Fruit fly (Drosophila melanogaster) whole organism, wandering third instar larva: Measurements from ENCODE around the gene cu.

Experiments used
- Abd-B ChIP-seq: fragments of >200 bp; optimal IDR thresholded peaks from 2 replicates; lab custom pipeline; 2017; ENCODE audit warnings: missing biosample characterization, missing genetic modification characterization
- CG32264 ChIP-seq: fragments of 200-800 bp; sonication (Bioruptor generic); optimal IDR thresholded peaks from 2 replicates; lab custom pipeline; 2016; ENCODE audit warnings: missing biosample characterization, missing genetic modification characterization
- CG9705 ChIP-seq: fragments of 200-800 bp; sonication (Bioruptor generic); optimal IDR thresholded peaks from 2 replicates; lab custom pipeline; 2018; ENCODE audit warnings: missing biosample characterization, mild to moderate bottlenecking, missing genetic modification characterization
- CrebA ChIP-seq: fragments of 200-800 bp; sonication (Bioruptor generic); optimal IDR thresholded peaks from 2 replicates; lab custom pipeline; 2016; ENCODE audit warnings: missing biosample characterization, mild to moderate bottlenecking, missing genetic modification characterization, borderline replicate concordance
- Dfd ChIP-seq: fragments of >200 bp; optimal IDR thresholded peaks from 2 replicates; lab custom pipeline; 2017; ENCODE audit warnings: missing biosample characterization, missing genetic modification characterization
- Dif ChIP-seq: fragments of 200-275, 200-300 bp; sonication (Bioruptor generic); optimal IDR thresholded peaks from 2 replicates; lab custom pipeline; 2018; ENCODE audit warnings: missing biosample characterization, missing genetic modification characterization; ENCODE audit not compliant: partially characterized antibody
- GATAd ChIP-seq: sonication (Bioruptor generic); optimal IDR thresholded peaks from 2 replicates; lab custom pipeline; 2016; ENCODE audit warnings: missing biosample characterization, missing genetic modification characterization
- HLH106 ChIP-seq: fragments of 200-800 bp; optimal IDR thresholded peaks from 3 replicates; lab custom pipeline; 2019; ENCODE audit warnings: missing biosample characterization, mild to moderate bottlenecking, missing genetic modification characterization, moderate library complexity
- Hnf4 ChIP-seq: fragments of 200-800 bp; sonication (Bioruptor generic); optimal IDR thresholded peaks from 2 replicates; lab custom pipeline; 2016; ENCODE audit warnings: missing biosample characterization, mild to moderate bottlenecking, missing genetic modification characterization
- Hr78 ChIP-seq: fragments of >200 bp; optimal IDR thresholded peaks from 2 replicates; lab custom pipeline; 2017; ENCODE audit warnings: missing biosample characterization, missing genetic modification characterization
- Hr83 ChIP-seq: fragments of 200-300 bp; sonication (Bioruptor generic); optimal IDR thresholded peaks from 2 replicates; lab custom pipeline; 2016; ENCODE audit warnings: missing biosample characterization, mild to moderate bottlenecking, missing genetic modification characterization, moderate library complexity; ENCODE audit not compliant: poor library complexity, severe bottlenecking
- Jra ChIP-seq: sonication (Bioruptor generic); optimal IDR thresholded peaks from 2 replicates; lab custom pipeline; 2016; ENCODE audit warnings: missing biosample characterization, missing genetic modification characterization
- Mio ChIP-seq: sonication (Bioruptor generic); optimal IDR thresholded peaks from 2 replicates; lab custom pipeline; 2016; ENCODE audit warnings: missing biosample characterization, missing genetic modification characterization
- Myc ChIP-seq: fragments of >200 bp; optimal IDR thresholded peaks from 2 replicates; lab custom pipeline; 2017
- N ChIP-seq: fragments of >200 bp; optimal IDR thresholded peaks from 2 replicates; lab custom pipeline; 2018; ENCODE audit warnings: missing biosample characterization, missing external identifiers, missing genetic modification characterization
- OdsH ChIP-seq: fragments of 200-800 bp; sonication (Bioruptor generic); optimal IDR thresholded peaks from 2 replicates; lab custom pipeline; 2016; ENCODE audit warnings: missing biosample characterization, mild to moderate bottlenecking, missing genetic modification characterization
- Rel ChIP-seq, 2 experiments: fragments of 200-800 bp; sonication (Bioruptor generic) in 1 of 2; optimal IDR thresholded peaks; 2 replicates in 1 of 2; 3 replicates in 1 of 2; lab custom pipeline; 2016 to 2019; ENCODE audit warnings: mild to moderate bottlenecking in 2 of 2, missing biosample characterization in 2 of 2, missing genetic modification characterization in 2 of 2, moderate library complexity in 1 of 2
- Sp1 ChIP-seq: fragments of 200-800 bp; sonication (Bioruptor generic); optimal IDR thresholded peaks from 3 replicates; lab custom pipeline; 2019; ENCODE audit warnings: missing biosample characterization, mild to moderate bottlenecking, missing genetic modification characterization, moderate library complexity
- Vsx2 ChIP-seq: fragments of 200-300, 225-300 bp; sonication (Bioruptor generic); optimal IDR thresholded peaks from 2 replicates; lab custom pipeline; 2018; ENCODE audit warnings: missing biosample characterization, missing genetic modification characterization; ENCODE audit not compliant: partially characterized antibody
- br ChIP-seq: fragments of 200-800 bp; sonication (Bioruptor generic); optimal IDR thresholded peaks from 2 replicates; lab custom pipeline; 2016; ENCODE audit warnings: missing biosample characterization, missing genetic modification characterization
- brk ChIP-seq: fragments of 200-800 bp; sonication (Bioruptor generic); optimal IDR thresholded peaks from 2 replicates; lab custom pipeline; 2016; ENCODE audit warnings: missing biosample characterization, mild to moderate bottlenecking, missing genetic modification characterization
- dl ChIP-seq, 2 experiments: fragments of 175-275, 200-275 bp in 1 of 2; fragments of 200-275 bp in 1 of 2; sonication (Bioruptor generic); optimal IDR thresholded peaks; lab custom pipeline; 2018; ENCODE audit warnings: mild to moderate bottlenecking in 2 of 2, missing biosample characterization in 2 of 2, missing genetic modification characterization in 2 of 2, moderate library complexity in 2 of 2; ENCODE audit not compliant: partially characterized antibody in 2 of 2, insufficient read depth in 1 of 2
- dmrt93B ChIP-seq: fragments of 200-800 bp; sonication (Bioruptor generic); optimal IDR thresholded peaks from 2 replicates; lab custom pipeline; 2018; ENCODE audit warnings: missing biosample characterization, mild to moderate bottlenecking, missing genetic modification characterization
- ey ChIP-seq: fragments of 200-800 bp; sonication (Bioruptor generic); optimal IDR thresholded peaks from 2 replicates; lab custom pipeline; 2016; ENCODE audit warnings: missing biosample characterization, missing genetic modification characterization
- foxo ChIP-seq, 2 experiments: fragments of 200-800 bp; sonication (Bioruptor generic); optimal IDR thresholded peaks; 2 replicates in 1 of 2; 3 replicates in 1 of 2; lab custom pipeline; 2016 to 2017; ENCODE audit warnings: missing biosample characterization in 2 of 2, missing genetic modification characterization in 2 of 2
- fru ChIP-seq: fragments of 200-800 bp; sonication (Bioruptor generic); optimal IDR thresholded peaks from 3 replicates; lab custom pipeline; 2016; ENCODE audit warnings: missing biosample characterization, mild to moderate bottlenecking, missing genetic modification characterization
- h ChIP-seq: fragments of 200-800 bp; sonication (Bioruptor generic); optimal IDR thresholded peaks from 3 replicates; lab custom pipeline; 2016; ENCODE audit warnings: missing biosample characterization, mild to moderate bottlenecking, missing genetic modification characterization
- jim ChIP-seq: fragments of 175-275, 200-325 bp; sonication (Bioruptor generic); optimal IDR thresholded peaks from 2 replicates; lab custom pipeline; 2016; ENCODE audit warnings: missing biosample characterization, mild to moderate bottlenecking, missing genetic modification characterization
- lola ChIP-seq: fragments of >200 bp; optimal IDR thresholded peaks from 2 replicates; lab custom pipeline; 2017; ENCODE audit warnings: missing biosample characterization, missing genetic modification characterization
- psq ChIP-seq: fragments of 200-800 bp; sonication (Bioruptor generic); optimal IDR thresholded peaks from 3 replicates; lab custom pipeline; 2017; ENCODE audit warnings: missing biosample characterization, mild to moderate bottlenecking, missing genetic modification characterization, moderate library complexity
- rgr ChIP-seq: fragments of 200-800 bp; sonication (Bioruptor generic); optimal IDR thresholded peaks from 3 replicates; lab custom pipeline; 2016; ENCODE audit warnings: missing biosample characterization, mild to moderate bottlenecking, missing genetic modification characterization
- sage ChIP-seq: fragments of 200-800 bp; sonication (Bioruptor generic); optimal IDR thresholded peaks from 2 replicates; lab custom pipeline; 2016; ENCODE audit warnings: missing biosample characterization, mild to moderate bottlenecking, missing genetic modification characterization
- sv ChIP-seq: fragments of 200-800 bp; sonication (Bioruptor generic); optimal IDR thresholded peaks from 3 replicates; lab custom pipeline; 2016; ENCODE audit warnings: missing biosample characterization, missing genetic modification characterization
- tai ChIP-seq: sonication (Bioruptor generic); optimal IDR thresholded peaks from 2 replicates; lab custom pipeline; 2016; ENCODE audit warnings: missing biosample characterization, missing genetic modification characterization
- usp ChIP-seq: fragments of >200 bp; optimal IDR thresholded peaks from 2 replicates; lab custom pipeline; 2017; ENCODE audit warnings: missing biosample characterization, missing genetic modification characterization
- woc ChIP-seq: sonication (Bioruptor generic); optimal IDR thresholded peaks from 2 replicates; lab custom pipeline; 2016; ENCODE audit warnings: missing biosample characterization, mild to moderate bottlenecking, missing genetic modification characterization

cu gene

dm6 chr3R:11197389-11197716, at the start of gene cu:
Gene cu, plus strand, starts transcription at chr3R:11197592.
- TF ChIP-seq sage (GFP tag; lab: Kevin White, UChicago) (no peak), Dif (GFP tag; lab: Kevin White, UChicago) (peak; percentile 62), Dfd (GFP tag; lab: Kevin White, UChicago) (no peak), CG9705 (GFP tag; lab: Kevin White, UChicago) (no peak), HLH106 (tag; lab: Kevin White, UChicago) (no peak), Jra (GFP tag; lab: Kevin White, UChicago) (peak; percentile 86), Vsx2 (GFP tag; lab: Kevin White, UChicago) (peak; percentile 12), CrebA (GFP tag; lab: Kevin White, UChicago) (no peak), Rel (GFP tag; optimal IDR thresholded peaks at IDR 0.05; lab: Kevin White, UChicago) (no peak), Rel (tag; optimal IDR thresholded peaks at IDR 0.05; lab: Kevin White, UChicago) (no peak), CG32264 (GFP tag; lab: Kevin White, UChicago) (no peak), dl (GFP tag; optimal IDR thresholded peaks at IDR 0.05; lab: Kevin White, UChicago; ENCODE audit: insufficient read depth in 1 of 2, partially characterized antibody in 2 of 2) (peak; percentile 76 to 82), jim (GFP tag; lab: Kevin White, UChicago) (no peak), br (GFP tag; lab: Kevin White, UChicago) (no peak), Abd-B (no peak), sv (GFP tag; lab: Kevin White, UChicago) (peak; percentile 32), brk (GFP tag; lab: Kevin White, UChicago) (peak; percentile 60)

DNA sequence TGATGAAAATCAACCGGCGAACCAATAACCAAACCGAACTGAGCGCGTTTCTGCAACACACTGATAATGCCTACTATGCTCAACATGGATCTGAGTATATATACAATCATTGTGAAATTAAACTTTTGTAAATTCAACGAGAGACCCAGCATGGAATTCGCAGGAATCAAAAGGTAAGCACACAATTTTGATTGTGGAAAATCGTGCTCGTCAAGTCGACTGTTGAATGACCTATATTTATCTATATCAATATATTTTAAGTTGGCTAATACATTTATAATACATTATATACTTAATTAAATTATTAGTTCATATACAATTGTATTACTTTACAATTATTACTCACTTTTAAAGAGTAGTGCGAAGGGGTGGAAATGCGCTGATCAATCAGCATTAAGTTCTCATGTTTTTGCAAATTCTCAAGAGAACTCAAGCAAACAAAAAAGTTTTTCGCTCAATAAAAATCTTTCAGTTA, 43.6 kb upstream of the cu start, which contains the start of gene Ugt302K1:
Gene Ugt302K1, minus strand, starts transcription at position 51 of the 475 bp plus-strand sequence.
- TF ChIP-seq Rel (GFP tag; optimal IDR thresholded peaks at IDR 0.05; lab: Kevin White, UChicago) (peak; percentile 46), Rel (tag; optimal IDR thresholded peaks at IDR 0.05; lab: Kevin White, UChicago) (no peak), rgr (GFP tag; lab: Kevin White, UChicago) (peak; percentile 63), jim (GFP tag; lab: Kevin White, UChicago) (no peak), psq (GFP tag; lab: Kevin White, UChicago) (peak; percentile 40), CG9705 (GFP tag; lab: Kevin White, UChicago) (no peak), woc (GFP tag; lab: Kevin White, UChicago) (peak; percentile 15), Jra (GFP tag; lab: Kevin White, UChicago) (no peak), Sp1 (GFP tag; lab: Kevin White, UChicago) (peak; percentile 62), h (peak; percentile 71), sage (GFP tag; lab: Kevin White, UChicago) (peak; percentile 54), OdsH (GFP tag; lab: Kevin White, UChicago) (peak; percentile 60), HLH106 (tag; lab: Kevin White, UChicago) (peak; percentile 73), dmrt93B (peak; percentile 57), Hnf4 (GFP tag; lab: Kevin White, UChicago) (no peak), foxo (GFP tag; optimal IDR thresholded peaks at IDR 0.05; lab: Kevin White, UChicago) (peak in 1 of 2 experiments; percentile 73), fru (GFP tag; lab: Kevin White, UChicago) (peak; percentile 54)
- TF ChIP-seq, all 38 proteins: peak for 12

DNA sequence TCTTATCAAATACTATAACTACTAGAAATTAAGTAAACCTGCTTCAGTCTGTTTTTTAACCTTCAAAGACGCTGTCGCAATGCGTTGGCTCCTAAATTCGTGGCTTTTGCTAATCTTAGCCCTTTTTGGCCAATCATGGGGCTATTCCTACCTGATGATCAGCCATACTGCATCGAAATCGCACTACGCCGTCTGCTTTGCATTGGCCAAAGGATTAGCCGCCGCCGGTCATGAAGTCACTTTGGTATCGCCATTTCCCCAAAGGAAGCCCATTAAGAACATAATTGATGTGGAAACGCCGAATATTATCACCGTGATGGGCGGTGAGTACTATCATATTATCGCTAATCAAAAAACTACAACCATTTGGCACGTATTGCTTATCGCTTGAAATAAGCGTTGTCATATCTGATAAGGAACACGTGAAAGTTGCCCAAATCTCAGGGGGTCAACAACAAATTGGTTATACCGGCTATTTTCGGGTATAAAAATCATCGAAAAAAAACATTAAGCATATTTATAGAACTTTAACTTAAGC, 42.7 kb upstream of the cu start, which contains the start of gene Ugt302E1:
Gene Ugt302E1, plus strand, starts transcription at position 51 of the 538 bp plus-strand sequence.
- TF ChIP-seq psq (GFP tag; lab: Kevin White, UChicago) (no peak), usp (no peak), brk (GFP tag; lab: Kevin White, UChicago) (no peak), woc (GFP tag; lab: Kevin White, UChicago) (no peak), Vsx2 (GFP tag; lab: Kevin White, UChicago) (no peak), HLH106 (tag; lab: Kevin White, UChicago) (no peak), dmrt93B (no peak), OdsH (GFP tag; lab: Kevin White, UChicago) (no peak), Jra (GFP tag; lab: Kevin White, UChicago) (no peak)

DNA sequence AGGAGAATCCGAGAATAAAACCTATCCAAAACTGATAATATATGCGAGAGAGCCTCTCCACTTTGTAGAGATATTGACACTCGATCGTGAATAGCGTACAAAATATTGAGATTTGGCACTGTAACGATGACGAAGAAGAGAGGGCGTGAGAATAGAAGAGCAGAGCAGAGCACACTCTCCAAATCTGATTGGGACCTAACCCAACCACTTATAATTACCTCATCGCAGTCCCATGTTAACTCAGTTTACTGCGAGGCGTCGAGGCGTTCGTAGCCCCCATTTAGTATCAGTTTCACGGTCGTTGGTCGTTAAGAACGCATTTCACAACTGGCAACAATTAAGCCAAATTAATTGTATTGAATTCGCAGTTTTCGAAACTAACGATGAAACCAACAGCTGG, 40.5 kb upstream of the cu start, which contains the start of gene Ugt302C1:
Gene Ugt302C1, plus strand, starts transcription at position 241 of the 400 bp plus-strand sequence.
- TF ChIP-seq woc (GFP tag; lab: Kevin White, UChicago) (no peak), N (GFP tag; lab: Kevin White, UChicago) (no peak), CG9705 (GFP tag; lab: Kevin White, UChicago) (no peak), ey (no peak), CG32264 (GFP tag; lab: Kevin White, UChicago) (no peak), Mio (no peak), Vsx2 (GFP tag; lab: Kevin White, UChicago) (peak; percentile 84), h (peak; percentile 34), CrebA (GFP tag; lab: Kevin White, UChicago) (peak; percentile 1), tai (GFP tag; lab: Kevin White, UChicago) (no peak), GATAd (no peak), sv (GFP tag; lab: Kevin White, UChicago) (no peak), brk (GFP tag; lab: Kevin White, UChicago) (peak; percentile 14), fru (GFP tag; lab: Kevin White, UChicago) (peak; percentile 80), usp (no peak), lola (GFP tag; lab: Kevin White, UChicago) (no peak), Myc (lab: Kevin White, UChicago) (no peak), Dfd (GFP tag; lab: Kevin White, UChicago) (no peak), Hr83 (GFP tag; lab: Kevin White, UChicago) (no peak), rgr (GFP tag; lab: Kevin White, UChicago) (peak; percentile 35), Abd-B (no peak), sage (GFP tag; lab: Kevin White, UChicago) (no peak), Hr78 (GFP tag; lab: Kevin White, UChicago) (no peak), Dif (GFP tag; lab: Kevin White, UChicago) (peak; percentile 94), br (GFP tag; lab: Kevin White, UChicago) (peak; percentile 38), psq (GFP tag; lab: Kevin White, UChicago) (peak; percentile 63), dl (GFP tag; optimal IDR thresholded peaks at IDR 0.05; lab: Kevin White, UChicago; ENCODE audit: insufficient read depth in 1 of 2, partially characterized antibody in 2 of 2) (peak; percentile 89 to 93), HLH106 (tag; lab: Kevin White, UChicago) (no peak)
